Worm (Caenorhabditis elegans) whole organism, midembryonic: ENCODE measurements around the gene riok-3.

Experiments used
- T22C8.4 ChIP-seq: fragments of 200-800 bp; sonication (Bioruptor generic); IDR thresholded peaks from 2 replicates; pipeline ENCODE4 v1.3.6; 2022; ENCODE audit warnings: missing genetic modification characterization, missing compliant biosample characterization
- cog-1 ChIP-seq: sonication (generic microtip); optimal IDR thresholded peaks from 2 replicates; lab custom pipeline; 2016; ENCODE audit warnings: missing genetic modification characterization, missing compliant biosample characterization
- flt-1 ChIP-seq: fragments of 200-800 bp; sonication (Bioruptor generic); IDR thresholded peaks from 2 replicates; pipeline ENCODE4 v1.3.6; 2022; ENCODE audit warnings: missing genetic modification characterization, missing compliant biosample characterization
- klf-2 ChIP-seq: fragments of 200-800 bp; sonication (Bioruptor generic); conservative IDR thresholded peaks from 2 replicates; pipeline ENCODE4 v1.3.6; 2022; ENCODE audit warnings: missing genetic modification reagents, missing genetic modification characterization, missing compliant biosample characterization
- ref-1 ChIP-seq: fragments of 200-800 bp; sonication (Bioruptor generic); conservative IDR thresholded peaks from 2 replicates; pipeline ENCODE4 v1.3.6; 2022; ENCODE audit warnings: missing genetic modification reagents, missing genetic modification characterization, missing compliant biosample characterization
- tab-1 ChIP-seq: fragments of 200-800 bp; sonication (Bioruptor generic); IDR thresholded peaks from 2 replicates; pipeline ENCODE4 v1.3.6; 2022; ENCODE audit warnings: missing genetic modification characterization, missing compliant biosample characterization
- ztf-29 ChIP-seq: fragments of 200-800 bp; sonication (Bioruptor generic); IDR thresholded peaks from 2 replicates; pipeline ENCODE4 v1.3.6; 2022; ENCODE audit warnings: missing genetic modification reagents, missing genetic modification characterization, missing compliant biosample characterization

DNA sequence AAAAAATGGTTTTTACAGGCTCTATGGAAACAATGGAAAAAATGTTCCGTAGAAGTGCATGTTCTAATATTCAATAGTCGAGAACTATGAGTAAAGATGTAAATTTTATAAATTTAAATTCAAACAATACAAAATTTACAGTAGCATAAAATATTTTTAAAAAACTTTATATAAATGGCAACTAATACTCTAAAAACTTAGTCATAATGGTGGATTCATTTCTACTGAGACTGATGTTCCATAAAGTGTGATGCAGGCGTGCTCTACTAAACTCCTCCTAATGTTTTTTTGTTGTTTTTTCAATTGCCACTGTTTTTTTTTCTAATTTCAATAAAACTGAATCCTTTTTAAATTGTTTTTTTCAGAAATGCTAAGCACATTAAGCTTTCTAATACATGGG lies 3.4 kb upstream of the riok-3 start, which contains the start of gene gtap-2:
- TF ChIP-seq tab-1 (GFP tag; lab: Robert Waterston, UW) (no peak), klf-2 (no peak), flt-1 (GFP tag; lab: Robert Waterston, UW) (no peak), cog-1 (no peak), ref-1 (GFP tag; lab: Robert Waterston, UW) (no peak), ztf-29 (GFP tag; lab: Robert Waterston, UW) (no peak), T22C8.4 (GFP tag; lab: Robert Waterston, UW) (no peak)
